Fruit fly (Drosophila melanogaster) whole organism, embryonic: Measurements from ENCODE around the gene NetB.

Experiments
- Asciz ChIP-seq: fragments of 200-800 bp; sonication (Bioruptor generic); optimal IDR thresholded peaks from 2 replicates; lab custom pipeline; 2017; ENCODE audit warnings: missing biosample characterization, mild to moderate bottlenecking, missing genetic modification characterization, missing genetic modification reagents
- Awh ChIP-seq: fragments of 200-800 bp; sonication (Bioruptor generic); IDR thresholded peaks from 2 replicates; pipeline ENCODE4, ENCODE4 v1.3.6; 2022; ENCODE audit warnings: missing biosample characterization, missing genetic modification characterization
- CG10147 ChIP-seq: fragments of 200-800 bp; sonication (Bioruptor generic); optimal IDR thresholded peaks from 2 replicates; lab custom pipeline; 2019; ENCODE audit warnings: missing biosample characterization, mild to moderate bottlenecking, missing genetic modification characterization, moderate library complexity
- CG10959 ChIP-seq: fragments of 200-800 bp; sonication (Bioruptor generic); IDR thresholded peaks from 2 replicates; pipeline ENCODE4 v1.3.6; 2022; ENCODE audit warnings: missing biosample characterization, missing genetic modification characterization
- CG12769 ChIP-seq: fragments of 200-800 bp; sonication (Bioruptor generic); optimal IDR thresholded peaks from 2 replicates; lab custom pipeline; 2019; ENCODE audit warnings: missing biosample characterization, mild to moderate bottlenecking, missing genetic modification characterization, moderate library complexity
- CG12942 ChIP-seq: fragments of 200-800 bp; sonication (Bioruptor generic); optimal IDR thresholded peaks from 3 replicates; lab custom pipeline; 2016; ENCODE audit warnings: missing biosample characterization, missing genetic modification characterization
- CG14710 ChIP-seq: fragments of 200-800 bp; sonication (Bioruptor generic); optimal IDR thresholded peaks from 3 replicates; lab custom pipeline; 2019; ENCODE audit warnings: missing biosample characterization, mild to moderate bottlenecking, missing genetic modification characterization, moderate library complexity
- CG15479 ChIP-seq: fragments of 200-800 bp; sonication (Bioruptor generic); optimal IDR thresholded peaks from 3 replicates; lab custom pipeline; 2019; ENCODE audit warnings: missing biosample characterization, mild to moderate bottlenecking, missing genetic modification characterization, moderate library complexity
- CG17186 ChIP-seq: fragments of 200-800 bp; sonication (Bioruptor generic); optimal IDR thresholded peaks from 3 replicates; lab custom pipeline; 2017; ENCODE audit warnings: missing biosample characterization, missing genetic modification reagents, missing genetic modification characterization
- CG17328 ChIP-seq: fragments of 200-800 bp; sonication (Bioruptor generic); IDR thresholded peaks from 2 replicates; pipeline ENCODE4 v1.3.6; 2022; ENCODE audit warnings: missing biosample characterization, missing genetic modification characterization
- CG17612 ChIP-seq: fragments of 200-800 bp; sonication (Bioruptor generic); IDR thresholded peaks from 2 replicates; pipeline ENCODE4 v1.3.6; 2022; ENCODE audit warnings: missing biosample characterization, missing genetic modification characterization
- CG17829 ChIP-seq: fragments of 200-800 bp; optimal IDR thresholded peaks from 2 replicates; lab custom pipeline; 2019; ENCODE audit warnings: missing biosample characterization, mild to moderate bottlenecking, missing genetic modification characterization, moderate library complexity
- CG17912 ChIP-seq: fragments of 200-800 bp; sonication (Bioruptor generic); optimal IDR thresholded peaks from 2 replicates; lab custom pipeline; 2018; ENCODE audit warnings: missing biosample characterization, mild to moderate bottlenecking, missing genetic modification characterization
- CG18262 ChIP-seq: fragments of 200-800 bp; optimal IDR thresholded peaks from 3 replicates; lab custom pipeline; 2019; ENCODE audit warnings: missing biosample characterization, mild to moderate bottlenecking, missing genetic modification characterization, moderate library complexity
- CG31388 ChIP-seq: fragments of 200-800 bp; sonication (Bioruptor generic); optimal IDR thresholded peaks from 2 replicates; lab custom pipeline; 2016; ENCODE audit warnings: missing biosample characterization, missing genetic modification characterization
- CG4328 ChIP-seq: fragments of 200-800 bp; sonication (Bioruptor generic); optimal IDR thresholded peaks from 3 replicates; lab custom pipeline; 2017; ENCODE audit warnings: missing biosample characterization, missing genetic modification reagents, missing genetic modification characterization
- CG8290 ChIP-seq, 3 experiments: fragments of 200-800 bp; sonication (Bioruptor generic); optimal IDR thresholded peaks; 2 replicates each; lab custom pipeline; 2016 to 2019; ENCODE audit warnings: missing biosample characterization in 3 of 3, missing genetic modification characterization in 3 of 3, mild to moderate bottlenecking in 2 of 3, moderate library complexity in 1 of 3
- CG8359 ChIP-seq: fragments of 200-800 bp; sonication (Bioruptor generic); optimal IDR thresholded peaks from 2 replicates; lab custom pipeline; 2017; ENCODE audit warnings: missing biosample characterization, mild to moderate bottlenecking, missing genetic modification characterization, borderline replicate concordance
- Drgx ChIP-seq: fragments of 200-800 bp; sonication (Bioruptor generic); IDR thresholded peaks from 2 replicates; pipeline ENCODE4 v1.3.6; 2022; ENCODE audit warnings: missing biosample characterization, missing genetic modification characterization
- Eip74EF ChIP-seq, 2 experiments: fragments of 200-800 bp in 1 of 2; fragments of >200 bp in 1 of 2; sonication (Bioruptor generic) in 1 of 2; optimal IDR thresholded peaks; 2 replicates each; lab custom pipeline; 2017 to 2019; ENCODE audit warnings: missing biosample characterization in 2 of 2, missing genetic modification characterization in 2 of 2, mild to moderate bottlenecking in 1 of 2, moderate library complexity in 1 of 2
- HLHmδ ChIP-seq: fragments of 200-800 bp; sonication (Bioruptor generic); optimal IDR thresholded peaks from 2 replicates; lab custom pipeline; 2018; ENCODE audit warnings: missing biosample characterization, mild to moderate bottlenecking, missing genetic modification characterization, moderate library complexity
- Hr39 ChIP-seq: fragments of >200 bp; optimal IDR thresholded peaks from 2 replicates; lab custom pipeline; 2017
- Hsf ChIP-seq: fragments of 200-800 bp; sonication (Bioruptor generic); optimal IDR thresholded peaks from 3 replicates; lab custom pipeline; 2016; ENCODE audit warnings: missing biosample characterization, missing genetic modification characterization
- Jarid2 ChIP-seq: fragments of 200-800 bp; sonication (Bioruptor generic); optimal IDR thresholded peaks from 3 replicates; lab custom pipeline; 2017; ENCODE audit warnings: mild to moderate bottlenecking, missing biosample characterization, missing genetic modification reagents, missing genetic modification characterization
- MBD-R2 ChIP-seq: fragments of 200-800 bp; sonication (Bioruptor generic); IDR thresholded peaks from 2 replicates; pipeline ENCODE4 v1.3.6; 2022; ENCODE audit warnings: missing biosample characterization, missing genetic modification characterization
- Neu2 ChIP-seq: fragments of 200-800 bp; sonication (Bioruptor generic); optimal IDR thresholded peaks from 3 replicates; lab custom pipeline; 2016; ENCODE audit warnings: missing biosample characterization, missing genetic modification characterization, borderline replicate concordance
- NfI ChIP-seq: fragments of 200-800 bp; sonication (Bioruptor generic); optimal IDR thresholded peaks from 3 replicates; lab custom pipeline; 2018; ENCODE audit warnings: missing biosample characterization, mild to moderate bottlenecking, missing genetic modification characterization, moderate library complexity
- Scr ChIP-seq: fragments of 200-800 bp; sonication (Bioruptor generic); IDR thresholded peaks from 2 replicates; pipeline ENCODE4 v1.3.6; 2022; ENCODE audit warnings: missing biosample characterization, missing genetic modification characterization; ENCODE audit not compliant: partially characterized antibody
- Xrp1 ChIP-seq: fragments of 200-800 bp; sonication (Bioruptor generic); IDR thresholded peaks from 2 replicates; pipeline ENCODE4 v1.3.6; 2022; ENCODE audit warnings: missing biosample characterization, missing genetic modification characterization
- amos ChIP-seq: fragments of 200-800 bp; sonication (Bioruptor generic); IDR thresholded peaks from 2 replicates; pipeline ENCODE4 v1.3.6; 2022; ENCODE audit warnings: missing biosample characterization, missing genetic modification characterization; ENCODE audit not compliant: partially characterized antibody
- chm ChIP-seq: fragments of 200-800 bp; sonication (Bioruptor generic); IDR thresholded peaks from 2 replicates; pipeline ENCODE4 v1.3.6; 2022; ENCODE audit warnings: missing biosample characterization, missing genetic modification characterization
- ci ChIP-seq: fragments of 200-800 bp; sonication (Bioruptor generic); IDR thresholded peaks from 3 replicates; pipeline ENCODE4 v1.3.6; 2022; ENCODE audit warnings: missing biosample characterization, missing genetic modification characterization
- dm ChIP-seq: fragments of 200-800 bp; sonication (Bioruptor generic); optimal IDR thresholded peaks from 3 replicates; lab custom pipeline; 2016; ENCODE audit warnings: missing biosample characterization, missing genetic modification characterization
- fd96Cb ChIP-seq: fragments of 200-800 bp; sonication (Bioruptor generic); optimal IDR thresholded peaks from 2 replicates; lab custom pipeline; 2018; ENCODE audit warnings: missing biosample characterization, mild to moderate bottlenecking, missing genetic modification characterization, moderate library complexity
- jing ChIP-seq: fragments of 200-800 bp; sonication (Bioruptor generic); optimal IDR thresholded peaks from 2 replicates; lab custom pipeline; 2018; ENCODE audit warnings: missing biosample characterization, mild to moderate bottlenecking, missing genetic modification characterization
- lov ChIP-seq, 2 experiments: fragments of 200-800 bp in 1 of 2; fragments of >200 bp in 1 of 2; sonication (Bioruptor generic) in 1 of 2; IDR thresholded peaks in 1 of 2; optimal IDR thresholded peaks in 1 of 2; 2 replicates in 1 of 2; 3 replicates in 1 of 2; pipeline versions ENCODE4 v1.3.6 to Lab custom; 2017 to 2022; ENCODE audit warnings: missing biosample characterization in 1 of 2, missing genetic modification characterization in 1 of 2
- pan ChIP-seq, 4 experiments: fragments of >200 bp in 3 of 4; fragments of 200-800 bp in 1 of 4; sonication (Bioruptor generic) in 1 of 4; optimal IDR thresholded peaks in 3 of 4; IDR thresholded peaks in 1 of 4; 2 replicates each; pipeline versions ENCODE4 v1.3.6 to Lab custom; 2017 to 2022; ENCODE audit warnings: missing biosample characterization in 2 of 4, missing genetic modification characterization in 2 of 4, mixed read lengths in 1 of 4
- phol ChIP-seq: fragments of 200-800 bp; sonication (Bioruptor generic); optimal IDR thresholded peaks from 3 replicates; lab custom pipeline; 2018; ENCODE audit warnings: missing biosample characterization, mild to moderate bottlenecking, missing genetic modification characterization, moderate library complexity
- prd ChIP-seq, 3 experiments: fragments of >200 bp in 2 of 3; fragments of 200-800 bp in 1 of 3; sonication (Bioruptor generic) in 1 of 3; optimal IDR thresholded peaks in 2 of 3; IDR thresholded peaks in 1 of 3; 2 replicates in 2 of 3; 3 replicates in 1 of 3; pipeline versions ENCODE4 v1.3.6 to Lab custom; 2017 to 2022; ENCODE audit warnings: missing biosample characterization in 1 of 3, missing genetic modification characterization in 1 of 3
- pros ChIP-seq: fragments of 200-800 bp; sonication (Bioruptor generic); optimal IDR thresholded peaks from 3 replicates; lab custom pipeline; 2019; ENCODE audit warnings: missing biosample characterization, mild to moderate bottlenecking, missing genetic modification characterization, moderate library complexity
- shn ChIP-seq: fragments of 200-800 bp; sonication (Bioruptor generic); optimal IDR thresholded peaks from 3 replicates; lab custom pipeline; 2016; ENCODE audit warnings: missing biosample characterization, missing genetic modification characterization
- sob ChIP-seq: fragments of 200-800 bp; sonication (Bioruptor generic); IDR thresholded peaks from 2 replicates; pipeline ENCODE4 v1.3.6; 2022; ENCODE audit warnings: missing biosample characterization, missing genetic modification characterization
- tio ChIP-seq: fragments of 200-800 bp; sonication (Bioruptor generic); optimal IDR thresholded peaks from 2 replicates; lab custom pipeline; 2017; ENCODE audit warnings: missing biosample characterization, missing genetic modification characterization, inconsistent platforms
- twi ChIP-seq: fragments of 200-800 bp; optimal IDR thresholded peaks from 2 replicates; lab custom pipeline; 2019; ENCODE audit warnings: missing biosample characterization, mild to moderate bottlenecking, missing genetic modification characterization, moderate library complexity
- usp ChIP-seq: fragments of >200 bp; optimal IDR thresholded peaks from 2 replicates; lab custom pipeline; 2017; ENCODE audit warnings: missing biosample characterization, missing genetic modification characterization
- yki ChIP-seq: fragments of >200 bp; optimal IDR thresholded peaks from 3 replicates; lab custom pipeline; 2018

NetB gene

dm6 chrX:14669233-14669632, 79.9 kb downstream of the NetB start (continued):
- TF ChIP-seq CG17912 (no peak), Hsf (GFP tag; lab: Kevin White, UChicago) (no peak), NfI (GFP tag; lab: Kevin White, UChicago) (peak; percentile 6)

- peak; percentile 27 for TF ChIP-seq CG8290 (GFP tag; optimal IDR thresholded peaks at IDR 0.05; lab: Kevin White, UChicago)
- TF ChIP-seq CG8290 (tag; optimal IDR thresholded peaks at IDR 0.05; lab: Kevin White, UChicago), result peak in 1 of 2 experiments; percentile 38
- no peak for TF ChIP-seq CG31388
- TF ChIP-seq Neu2 (GFP tag; lab: Kevin White, UChicago), result no peak
- peak; percentile 31; the same call in 1 of the 2 replicates for TF ChIP-seq Scr
- TF ChIP-seq fd96Cb (tag; lab: Kevin White, UChicago), result no peak
- TF ChIP-seq jing, result peak; percentile 10
- peak; percentile 41; the same call in 1 of the 2 replicates for TF ChIP-seq CG17328 (GFP tag; lab: Robert Waterston, UW)
- TF ChIP-seq CG17829, result peak; percentile 13
- no peak for TF ChIP-seq Hr39 (lab: Kevin White, UChicago)
- peak; percentile 20; the same call in 1 of the 2 replicates for TF ChIP-seq Drgx (GFP tag; lab: Robert Waterston, UW)
- no peak for TF ChIP-seq MBD-R2
- peak; percentile 73 for TF ChIP-seq CG15479 (GFP tag; lab: Kevin White, UChicago)
- no peak for TF ChIP-seq Asciz (GFP tag; lab: Kevin White, UChicago)
- TF ChIP-seq tio (GFP tag; lab: Kevin White, UChicago), result no peak
- peak; percentile 4; the same call in 1 of the 2 replicates for TF ChIP-seq amos (GFP tag; lab: Robert Waterston, UW)
- TF ChIP-seq CG14710 (tag; lab: Kevin White, UChicago), result no peak
- TF ChIP-seq CG8359 (GFP tag; lab: Kevin White, UChicago), result peak; percentile 32
- TF ChIP-seq twi (tag; lab: Kevin White, UChicago), result no peak
- no peak for TF ChIP-seq lov (optimal IDR thresholded peaks at IDR 0.05; lab: Kevin White, UChicago)
- peak; percentile 60; the same call in 1 of the 3 replicates for TF ChIP-seq lov (GFP tag; IDR thresholded peaks at IDR 0.05; lab: Robert Waterston, UW)
- peak; percentile 56; the same call in 2 of the 3 replicates for TF ChIP-seq ci (GFP tag; lab: Robert Waterston, UW)
- TF ChIP-seq CG18262 (tag; lab: Kevin White, UChicago), result no peak
- peak; percentile 17 for TF ChIP-seq yki (lab: Kevin White, UChicago)
- no peak for TF ChIP-seq phol (tag; lab: Kevin White, UChicago)
- TF ChIP-seq CG12942 (GFP tag; lab: Kevin White, UChicago), result no peak
- 0 out of 2 replicates have a peak, but pooled peaks have one; percentile 9 for TF ChIP-seq Awh (GFP tag; lab: Robert Waterston, UW)
- no peak for TF ChIP-seq pan (optimal IDR thresholded peaks at IDR 0.05; lab: Kevin White, UChicago)
- no peak for TF ChIP-seq pan (GFP tag; optimal IDR thresholded peaks at IDR 0.05 in 1 of 2, IDR thresholded peaks at IDR 0.05 in 1 of 2)
- no peak for TF ChIP-seq CG17186 (GFP tag; lab: Kevin White, UChicago)
- no peak for TF ChIP-seq prd (optimal IDR thresholded peaks at IDR 0.05; lab: Kevin White, UChicago)
- TF ChIP-seq prd (GFP tag; IDR thresholded peaks at IDR 0.05; lab: Robert Waterston, UW), result 0 out of 3 replicates have a peak, but pooled peaks have one; percentile 11
- no peak for TF ChIP-seq CG17612 (GFP tag; lab: Robert Waterston, UW)
- peak; percentile 86 for TF ChIP-seq Jarid2 (GFP tag; lab: Kevin White, UChicago)
- peak; percentile 1 for TF ChIP-seq pros
- TF ChIP-seq shn (GFP tag; lab: Kevin White, UChicago), result no peak
- TF ChIP-seq CG10959, result no peak
- 0 out of 2 replicates have a peak, but pooled peaks have one; percentile 32 for TF ChIP-seq sob (GFP tag; lab: Robert Waterston, UW)
- no peak for TF ChIP-seq Xrp1
- peak; percentile 42; the same call in 1 of the 2 replicates for TF ChIP-seq chm
- no peak for TF ChIP-seq Eip74EF (GFP tag; optimal IDR thresholded peaks at IDR 0.05; lab: Kevin White, UChicago)
- TF ChIP-seq CG10147 (GFP tag; lab: Kevin White, UChicago), result no peak
- no peak for TF ChIP-seq CG4328 (GFP tag; lab: Kevin White, UChicago)
- no peak for TF ChIP-seq HLHmδ (GFP tag; lab: Kevin White, UChicago)
- TF ChIP-seq dm (GFP tag; lab: Kevin White, UChicago), result no peak
- TF ChIP-seq usp (GFP tag; lab: Kevin White, UChicago), result no peak
- peak; percentile 22 for TF ChIP-seq CG12769 (tag; lab: Kevin White, UChicago)
Observed at dm6 chrX:14653691-14654090, 95.5 kb downstream of the NetB start, which contains the start of gene NetA. Gene NetA (minus strand): TSS chrX:14653928.
